Fruit fly (Drosophila melanogaster) whole organism, embryonic: Measurements from ENCODE around the gene CG4953.

Source experiments
- Bteb2 ChIP-seq: fragments of 200-800 bp; sonication (Bioruptor generic); optimal IDR thresholded peaks from 2 replicates; lab custom pipeline; 2016; ENCODE audit warnings: missing biosample characterization, missing genetic modification characterization
- CG10274 ChIP-seq: fragments of 200-800 bp; sonication (Bioruptor generic); optimal IDR thresholded peaks from 3 replicates; lab custom pipeline; 2017; ENCODE audit warnings: missing biosample characterization, mild to moderate bottlenecking, missing genetic modification characterization
- CG10321 ChIP-seq: fragments of 200-800 bp; sonication (Bioruptor generic); IDR thresholded peaks from 2 replicates; pipeline ENCODE4 v1.3.6; 2022; ENCODE audit warnings: missing biosample characterization, missing genetic modification characterization
- CG12104 ChIP-seq: fragments of 200-800 bp; sonication (Bioruptor generic); optimal IDR thresholded peaks from 3 replicates; lab custom pipeline; 2016; ENCODE audit warnings: missing biosample characterization, missing genetic modification characterization
- CG13424 ChIP-seq: fragments of 200-800 bp; sonication (Bioruptor generic); optimal IDR thresholded peaks from 2 replicates; lab custom pipeline; 2019; ENCODE audit warnings: missing biosample characterization, mild to moderate bottlenecking, missing genetic modification characterization, moderate library complexity
- CG1529 ChIP-seq: fragments of 200-800 bp; sonication (Bioruptor generic); optimal IDR thresholded peaks from 3 replicates; lab custom pipeline; 2018; ENCODE audit warnings: missing biosample characterization, missing genetic modification characterization
- CG1602 ChIP-seq: fragments of 200-800 bp; sonication (Bioruptor generic); optimal IDR thresholded peaks from 3 replicates; lab custom pipeline; 2016; ENCODE audit warnings: missing biosample characterization, missing genetic modification characterization
- CG16815 ChIP-seq: fragments of 200-800 bp; sonication (Bioruptor generic); optimal IDR thresholded peaks from 3 replicates; lab custom pipeline; 2017; ENCODE audit warnings: missing biosample characterization, mild to moderate bottlenecking, missing genetic modification characterization
- CG17328 ChIP-seq: fragments of 200-800 bp; sonication (Bioruptor generic); IDR thresholded peaks from 2 replicates; pipeline ENCODE4 v1.3.6; 2022; ENCODE audit warnings: missing biosample characterization, missing genetic modification characterization
- CG17359 ChIP-seq: fragments of 200-800 bp; sonication (Bioruptor generic); optimal IDR thresholded peaks from 3 replicates; lab custom pipeline; 2018; ENCODE audit warnings: missing biosample characterization, mild to moderate bottlenecking, missing genetic modification characterization, moderate library complexity
- CG1832 ChIP-seq: fragments of 200-800 bp; sonication (Bioruptor generic); optimal IDR thresholded peaks from 2 replicates; lab custom pipeline; 2017; ENCODE audit warnings: missing biosample characterization, mild to moderate bottlenecking, missing genetic modification characterization, inconsistent platforms
- CG3407 ChIP-seq: fragments of 200-800 bp; sonication (Bioruptor generic); optimal IDR thresholded peaks from 2 replicates; lab custom pipeline; 2018; ENCODE audit warnings: missing biosample characterization, mild to moderate bottlenecking, missing genetic modification characterization
- CG3995 ChIP-seq: fragments of 200-800 bp; sonication (Bioruptor generic); optimal IDR thresholded peaks from 3 replicates; lab custom pipeline; 2016; ENCODE audit warnings: missing biosample characterization, missing genetic modification characterization
- CG6254 ChIP-seq: fragments of 200-800 bp; sonication (Bioruptor generic); optimal IDR thresholded peaks from 3 replicates; lab custom pipeline; 2017; ENCODE audit warnings: mild to moderate bottlenecking, missing biosample characterization, missing genetic modification reagents, missing genetic modification characterization
- CG8089 ChIP-seq: fragments of 200-800 bp; sonication (Bioruptor generic); optimal IDR thresholded peaks from 3 replicates; lab custom pipeline; 2016; ENCODE audit warnings: missing biosample characterization, missing genetic modification characterization
- CG8478 ChIP-seq: fragments of >200 bp; optimal IDR thresholded peaks from 2 replicates; lab custom pipeline; 2018
- CG8944 ChIP-seq: fragments of 200-800 bp; sonication (Bioruptor generic); optimal IDR thresholded peaks from 3 replicates; lab custom pipeline; 2016; ENCODE audit warnings: missing biosample characterization, missing genetic modification characterization
- Elba2 ChIP-seq: fragments of 200-800 bp; sonication (Bioruptor generic); optimal IDR thresholded peaks from 3 replicates; lab custom pipeline; 2016; ENCODE audit warnings: missing biosample characterization, missing genetic modification characterization
- Hand ChIP-seq: fragments of 200-800 bp; sonication (Bioruptor generic); optimal IDR thresholded peaks from 2 replicates; lab custom pipeline; 2017; ENCODE audit warnings: mild to moderate bottlenecking, missing biosample characterization, missing genetic modification reagents, missing genetic modification characterization
- Kr ChIP-seq: fragments of 200-800 bp; sonication (Bioruptor generic); optimal IDR thresholded peaks from 2 replicates; lab custom pipeline; 2017; ENCODE audit warnings: missing biosample characterization, mild to moderate bottlenecking, missing genetic modification characterization
- Lhr ChIP-seq: fragments of 200-800 bp; sonication (Bioruptor generic); optimal IDR thresholded peaks from 3 replicates; lab custom pipeline; 2017; ENCODE audit warnings: mild to moderate bottlenecking, missing biosample characterization, missing genetic modification reagents, missing genetic modification characterization
- Lim3 ChIP-seq: fragments of 200-800 bp; sonication (Bioruptor generic); IDR thresholded peaks from 2 replicates; pipeline ENCODE4 v1.3.6; 2022; ENCODE audit warnings: missing biosample characterization, missing genetic modification characterization
- Lpt ChIP-seq: fragments of >200 bp; optimal IDR thresholded peaks from 2 replicates; lab custom pipeline; 2018; ENCODE audit warnings: missing biosample characterization, missing genetic modification characterization
- Mrtf ChIP-seq: fragments of 200-800 bp; sonication (Bioruptor generic); IDR thresholded peaks from 3 replicates; pipeline ENCODE4 v1.3.6; 2022; ENCODE audit warnings: missing biosample characterization, missing genetic modification characterization
- Oli ChIP-seq: fragments of 200-800 bp; sonication (Bioruptor generic); optimal IDR thresholded peaks from 2 replicates; lab custom pipeline; 2018; ENCODE audit warnings: missing biosample characterization, mild to moderate bottlenecking, missing genetic modification characterization, moderate library complexity
- Sry-δ ChIP-seq: fragments of 200-800 bp; sonication (Bioruptor generic); optimal IDR thresholded peaks from 2 replicates; lab custom pipeline; 2016; ENCODE audit warnings: missing biosample characterization, missing genetic modification characterization
- Taf1 ChIP-seq: fragments of 200-800 bp; sonication (Bioruptor generic); IDR thresholded peaks from 2 replicates; pipeline ENCODE4 v1.3.6; 2022; ENCODE audit warnings: missing biosample characterization, missing genetic modification characterization
- bowl ChIP-seq: fragments of 200-800 bp; sonication (Bioruptor generic); IDR thresholded peaks from 2 replicates; pipeline ENCODE4 v1.3.6; 2022; ENCODE audit warnings: missing biosample characterization, missing genetic modification characterization
- caup ChIP-seq: fragments of 200-800 bp; sonication (Bioruptor generic); optimal IDR thresholded peaks from 3 replicates; lab custom pipeline; 2017; ENCODE audit warnings: missing biosample characterization, mild to moderate bottlenecking, missing genetic modification characterization, moderate library complexity; ENCODE audit not compliant: severe bottlenecking
- ci ChIP-seq: fragments of 200-800 bp; sonication (Bioruptor generic); IDR thresholded peaks from 3 replicates; pipeline ENCODE4 v1.3.6; 2022; ENCODE audit warnings: missing biosample characterization, missing genetic modification characterization
- cwo ChIP-seq: fragments of 200-800 bp; sonication (Bioruptor generic); optimal IDR thresholded peaks from 3 replicates; lab custom pipeline; 2017; ENCODE audit warnings: missing biosample characterization, missing genetic modification characterization, mild to moderate bottlenecking, moderate library complexity, missing genetic modification reagents
- dan ChIP-seq: fragments of 200-800 bp; sonication (Bioruptor generic); IDR thresholded peaks from 2 replicates; pipeline ENCODE4 v1.3.6; 2022; ENCODE audit warnings: missing biosample characterization, missing genetic modification characterization
- dati ChIP-seq: fragments of 200-800 bp; sonication (Bioruptor generic); IDR thresholded peaks from 2 replicates; pipeline ENCODE4 v1.3.6; 2022; ENCODE audit warnings: missing biosample characterization, missing genetic modification characterization
- dmrt99B ChIP-seq: fragments of 200-800 bp; sonication (Bioruptor generic); optimal IDR thresholded peaks from 2 replicates; lab custom pipeline; 2018; ENCODE audit warnings: missing biosample characterization, mild to moderate bottlenecking, missing genetic modification characterization, moderate library complexity
- dysf ChIP-seq: fragments of 200-800 bp; sonication (Bioruptor generic); IDR thresholded peaks from 3 replicates; pipeline ENCODE4 v1.3.6; 2022; ENCODE audit warnings: missing biosample characterization, missing genetic modification characterization
- ems ChIP-seq: fragments of 200-800 bp; sonication (Bioruptor generic); optimal IDR thresholded peaks from 3 replicates; lab custom pipeline; 2016; ENCODE audit warnings: missing biosample characterization, missing genetic modification characterization
- eve ChIP-seq, 2 experiments: fragments of >200 bp; optimal IDR thresholded peaks; 2 replicates each; lab custom pipeline; 2017; ENCODE audit warnings: missing biosample characterization in 2 of 2, missing genetic modification characterization in 2 of 2
- gcm2 ChIP-seq: fragments of 200-800 bp; sonication (Bioruptor generic); optimal IDR thresholded peaks from 2 replicates; lab custom pipeline; 2016; ENCODE audit warnings: missing biosample characterization, missing genetic modification characterization
- ind ChIP-seq: fragments of 200-800 bp; sonication (Bioruptor generic); optimal IDR thresholded peaks from 3 replicates; lab custom pipeline; 2016; ENCODE audit warnings: missing biosample characterization, missing genetic modification characterization
- inv ChIP-seq: fragments of 200-800 bp; sonication (Bioruptor generic); IDR thresholded peaks from 2 replicates; pipeline ENCODE4 v1.3.6; 2022; ENCODE audit warnings: missing biosample characterization, missing genetic modification characterization; ENCODE audit not compliant: partially characterized antibody
- jigr1 ChIP-seq: fragments of 200-800 bp; sonication (Bioruptor generic); IDR thresholded peaks from 3 replicates; pipeline ENCODE4 v1.3.6; 2022; ENCODE audit warnings: missing biosample characterization, missing genetic modification characterization
- ken ChIP-seq: fragments of 200-800 bp; sonication (Bioruptor generic); IDR thresholded peaks from 3 replicates; pipeline ENCODE4 v1.3.6; 2022; ENCODE audit warnings: missing biosample characterization, missing genetic modification characterization
- lbe ChIP-seq: fragments of 200-800 bp; sonication (Bioruptor generic); optimal IDR thresholded peaks from 2 replicates; lab custom pipeline; 2016; ENCODE audit warnings: missing biosample characterization, mild to moderate bottlenecking, missing genetic modification characterization
- lilli ChIP-seq: fragments of 200-800 bp; sonication (Bioruptor generic); optimal IDR thresholded peaks from 3 replicates; lab custom pipeline; 2016; ENCODE audit warnings: missing biosample characterization, missing genetic modification characterization
- lola ChIP-seq, 3 experiments: fragments of >200 bp in 2 of 3; fragments of 200-800 bp in 1 of 3; sonication (Bioruptor generic) in 1 of 3; optimal IDR thresholded peaks; 2 replicates each; lab custom pipeline; 2017 to 2019; ENCODE audit warnings: missing biosample characterization in 3 of 3, missing genetic modification characterization in 3 of 3, mild to moderate bottlenecking in 1 of 3, moderate library complexity in 1 of 3
- luna ChIP-seq: fragments of 200-800 bp; sonication (Bioruptor generic); optimal IDR thresholded peaks from 2 replicates; lab custom pipeline; 2016; ENCODE audit warnings: missing biosample characterization, missing genetic modification characterization
- maf-S ChIP-seq: fragments of 200-800 bp; sonication (Bioruptor generic); optimal IDR thresholded peaks from 2 replicates; lab custom pipeline; 2016; ENCODE audit warnings: missing biosample characterization, missing genetic modification characterization
- org-1 ChIP-seq: fragments of 200-800 bp; sonication (Bioruptor generic); optimal IDR thresholded peaks from 2 replicates; lab custom pipeline; 2017; ENCODE audit warnings: missing biosample characterization, missing genetic modification characterization
- pfk ChIP-seq: fragments of 200-800 bp; sonication (Bioruptor generic); optimal IDR thresholded peaks from 2 replicates; lab custom pipeline; 2018; ENCODE audit warnings: missing biosample characterization, mild to moderate bottlenecking, missing genetic modification characterization, moderate library complexity
- sc ChIP-seq, 3 experiments: fragments of >200 bp in 2 of 3; fragments of 200-800 bp in 1 of 3; sonication (Bioruptor generic) in 1 of 3; optimal IDR thresholded peaks; 2 replicates in 2 of 3; 3 replicates in 1 of 3; lab custom pipeline; 2017; ENCODE audit warnings: mild to moderate bottlenecking in 1 of 3, missing biosample characterization in 1 of 3, missing genetic modification characterization in 1 of 3, missing genetic modification reagents in 1 of 3

CG4953 gene

DNA sequence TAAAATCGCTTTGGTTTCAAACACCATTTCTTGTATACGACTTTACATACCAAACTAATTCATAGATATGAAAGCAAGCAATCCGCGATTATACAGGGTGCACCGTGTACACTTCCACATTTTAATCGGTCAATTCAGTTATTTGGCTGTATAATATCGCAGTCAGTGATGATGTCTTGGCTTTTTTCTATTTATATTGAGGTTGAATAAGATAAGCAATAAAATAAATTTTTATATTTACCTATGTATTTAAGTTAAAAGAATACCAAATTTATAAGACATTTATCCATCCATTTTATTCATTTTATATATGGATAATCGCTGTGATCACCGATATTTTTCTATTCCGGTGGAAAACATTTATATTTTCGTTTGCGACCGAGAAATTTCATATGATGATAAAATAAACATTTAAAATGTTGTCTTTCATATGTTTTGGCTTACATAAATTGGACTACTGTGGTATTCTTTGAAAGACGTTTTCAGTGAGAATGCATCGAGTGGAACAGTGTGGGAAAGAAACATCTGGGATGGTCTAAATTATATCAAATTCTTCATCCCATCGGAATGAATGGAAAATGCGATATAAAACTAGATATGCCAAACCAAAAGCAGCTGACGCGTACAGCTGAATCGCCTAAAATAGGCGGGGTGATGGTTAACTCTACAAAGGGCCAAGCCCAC is 39.6 kb upstream of the CG4953 start, which contains the start of gene CG5708 (continued):
- TF ChIP-seq CG1602 (no peak), inv (GFP tag; lab: Robert Waterston, UW) (peak; percentile 57; the same call in 1 of the 2 replicates), Kr (GFP tag; lab: Kevin White, UChicago) (no peak), CG8944 (GFP tag; lab: Kevin White, UChicago) (no peak), CG8478 (lab: Kevin White, UChicago) (no peak), luna (GFP tag; lab: Kevin White, UChicago) (no peak), CG10274 (no peak), Sry-δ (GFP tag; lab: Kevin White, UChicago) (peak; percentile 36), CG12104 (GFP tag; lab: Kevin White, UChicago) (no peak), Bteb2 (no peak), ems (no peak), Lhr (GFP tag; lab: Kevin White, UChicago) (peak; percentile 36), gcm2 (GFP tag; lab: Kevin White, UChicago) (no peak), CG17359 (tag; lab: Kevin White, UChicago) (no peak), CG1832 (GFP tag; lab: Kevin White, UChicago) (no peak), CG6254 (GFP tag; lab: Kevin White, UChicago) (peak; percentile 99), Lim3 (GFP tag; lab: Robert Waterston, UW) (no peak), ken (GFP tag; lab: Robert Waterston, UW) (no peak; the same call in 2 of the 3 replicates), CG1529 (GFP tag; lab: Kevin White, UChicago) (no peak), Elba2 (GFP tag; lab: Kevin White, UChicago) (no peak), dysf (no peak), CG13424 (peak; percentile 34), Mrtf (GFP tag; lab: Robert Waterston, UW) (no peak), maf-S (GFP tag; lab: Kevin White, UChicago) (no peak), dati (GFP tag; lab: Robert Waterston, UW) (no peak), org-1 (GFP tag; lab: Kevin White, UChicago) (no peak), CG10321 (GFP tag; lab: Robert Waterston, UW) (no peak), dmrt99B (tag; lab: Kevin White, UChicago) (no peak), CG3995 (GFP tag; lab: Kevin White, UChicago) (peak; percentile 52), Taf1 (GFP tag; lab: Robert Waterston, UW) (no peak), eve (GFP tag; optimal IDR thresholded peaks at IDR 0.05; lab: Kevin White, UChicago) (no peak), pfk (GFP tag; lab: Kevin White, UChicago) (peak; percentile 86), Hand (GFP tag; lab: Kevin White, UChicago) (no peak), caup (peak; percentile 1), sc (optimal IDR thresholded peaks at IDR 0.05; lab: Kevin White, UChicago) (no peak), sc (GFP tag; optimal IDR thresholded peaks at IDR 0.05; lab: Kevin White, UChicago) (no peak), CG17328 (GFP tag; lab: Robert Waterston, UW) (no peak), jigr1 (GFP tag; lab: Robert Waterston, UW) (no peak), lbe (GFP tag; lab: Kevin White, UChicago) (no peak), ci (no peak; the same call in 2 of the 3 replicates), Oli (no peak), dan (GFP tag; lab: Robert Waterston, UW) (no peak), Lpt (GFP tag; lab: Kevin White, UChicago) (no peak), CG16815 (GFP tag; lab: Kevin White, UChicago) (no peak), bowl (GFP tag; lab: Robert Waterston, UW) (no peak), cwo (no peak), ind (GFP tag; lab: Kevin White, UChicago) (no peak), lilli (peak; percentile 5), CG8089 (GFP tag; lab: Kevin White, UChicago) (no peak), CG3407 (GFP tag; lab: Kevin White, UChicago) (no peak), lola (GFP tag; optimal IDR thresholded peaks at IDR 0.05; lab: Kevin White, UChicago) (peak in 1 of 3 experiments; percentile 18)
